Worm (Caenorhabditis elegans) whole organism, young adult: ENCODE results near the gene Y75B8A.31.
A peak's percentile ranks its signal among the peaks of the same experiment; 100 is the strongest.

Experiments used
- B0019.2 ChIP-seq: fragments of 200-800 bp; sonication (Bioruptor generic); conservative IDR thresholded peaks from 2 replicates; pipeline ENCODE4 v1.3.6; 2022; ENCODE audit warnings: missing genetic modification reagents, missing genetic modification characterization, missing compliant biosample characterization
- B0035.1 ChIP-seq: sonication (generic microtip); optimal IDR thresholded peaks from 2 replicates; lab custom pipeline; 2016; ENCODE audit warnings: missing genetic modification characterization, mild to moderate bottlenecking, missing compliant biosample characterization, missing genotype, missing genetic modification reagents
- B0336.3 ChIP-seq: fragments of 200-800 bp; sonication (Bioruptor generic); IDR thresholded peaks from 2 replicates; pipeline ENCODE4 v1.3.6; 2022; ENCODE audit warnings: missing genetic modification characterization, missing compliant biosample characterization
- C06A6.2 ChIP-seq: fragments of 200-800 bp; sonication (Bioruptor generic); conservative IDR thresholded peaks from 2 replicates; pipeline ENCODE4 v1.3.6; 2022; ENCODE audit warnings: missing genetic modification characterization, missing compliant biosample characterization
- C17E4.6 ChIP-seq: fragments of 200-800 bp; sonication (Bioruptor generic); IDR thresholded peaks from 2 replicates; pipeline ENCODE4 v1.3.6; 2022; ENCODE audit warnings: missing genetic modification reagents, missing genetic modification characterization, missing compliant biosample characterization
- D2030.7 ChIP-seq: fragments of 200-800 bp; sonication (Bioruptor generic); IDR thresholded peaks from 2 replicates; pipeline ENCODE4 v1.3.6; 2022; ENCODE audit warnings: missing genetic modification reagents, missing genetic modification characterization, missing compliant biosample characterization
- F10E7.11 ChIP-seq: sonication (generic microtip); optimal IDR thresholded peaks from 2 replicates; lab custom pipeline; 2017; ENCODE audit warnings: mild to moderate bottlenecking, missing genetic modification characterization, moderate library complexity, missing compliant biosample characterization
- F22D6.2 ChIP-seq: sonication (generic microtip); optimal IDR thresholded peaks from 2 replicates; lab custom pipeline; 2016; ENCODE audit warnings: mild to moderate bottlenecking, missing genetic modification characterization, missing compliant biosample characterization
- F23B12.7 ChIP-seq: sonication (generic microtip); optimal IDR thresholded peaks from 2 replicates; lab custom pipeline; 2017; ENCODE audit warnings: missing genetic modification characterization, mild to moderate bottlenecking, missing compliant biosample characterization, antibody characterized with exemption, moderate library complexity; ENCODE audit not compliant: insufficient read depth
- K11D2.4 ChIP-seq: fragments of 200-800 bp; sonication (Bioruptor generic); IDR thresholded peaks from 2 replicates; pipeline ENCODE4 v1.3.6; 2022; ENCODE audit warnings: missing genetic modification reagents, missing genetic modification characterization, missing compliant biosample characterization
- K12H6.12 ChIP-seq: fragments of 200-800 bp; sonication (Bioruptor generic); optimal IDR thresholded peaks from 2 replicates; lab custom pipeline; 2018; ENCODE audit warnings: mild to moderate bottlenecking, missing genetic modification characterization, missing compliant biosample characterization
- Y53F4B.3 ChIP-seq: fragments of 200-800 bp; sonication (Bioruptor generic); IDR thresholded peaks from 2 replicates; pipeline ENCODE4 v1.3.6; 2022; ENCODE audit warnings: missing genetic modification reagents, missing genetic modification characterization, missing compliant biosample characterization
- Y56A3A.18 ChIP-seq: fragments of 200-800 bp; sonication (Bioruptor generic); IDR thresholded peaks from 2 replicates; pipeline ENCODE4 v1.3.6; 2022; ENCODE audit warnings: missing genetic modification reagents, missing genetic modification characterization, missing compliant biosample characterization
- aptf-2 ChIP-seq: fragments of 200-800 bp; sonication (Bioruptor generic); conservative IDR thresholded peaks from 2 replicates; pipeline ENCODE4 v1.3.6; 2022; ENCODE audit warnings: missing genetic modification reagents, missing genetic modification characterization, missing compliant biosample characterization
- aptf-3 ChIP-seq: fragments of 200-800 bp; sonication (Bioruptor generic); IDR thresholded peaks from 2 replicates; pipeline ENCODE4 v1.3.6; 2022; ENCODE audit warnings: missing genetic modification characterization, missing compliant biosample characterization
- atf-7 ChIP-seq: sonication (generic microtip); optimal IDR thresholded peaks from 2 replicates; lab custom pipeline; 2017; ENCODE audit warnings: mild to moderate bottlenecking, missing genetic modification characterization, missing compliant biosample characterization
- athp-1 ChIP-seq: sonication (generic microtip); optimal IDR thresholded peaks from 2 replicates; lab custom pipeline; 2017; ENCODE audit warnings: mild to moderate bottlenecking, missing genetic modification characterization, missing compliant biosample characterization
- attf-3 ChIP-seq: fragments of 200-800 bp; sonication (Bioruptor generic); conservative IDR thresholded peaks from 2 replicates; pipeline ENCODE4 v1.3.6; 2022; ENCODE audit warnings: missing genetic modification reagents, missing genetic modification characterization, missing compliant biosample characterization
- ceh-27 ChIP-seq: fragments of 200-800 bp; sonication (Bioruptor generic); optimal IDR thresholded peaks from 2 replicates; lab custom pipeline; 2018; ENCODE audit warnings: mild to moderate bottlenecking, missing genetic modification characterization, moderate library complexity, missing compliant biosample characterization
- ceh-40 ChIP-seq: fragments of 200-800 bp; sonication (Bioruptor generic); IDR thresholded peaks from 2 replicates; pipeline ENCODE4 v1.3.6; 2022; ENCODE audit warnings: missing genetic modification characterization, missing compliant biosample characterization
- ceh-58 ChIP-seq: fragments of 200-800 bp; sonication (Bioruptor generic); IDR thresholded peaks from 2 replicates; pipeline ENCODE4 v1.3.6; 2022; ENCODE audit warnings: missing genetic modification characterization, missing compliant biosample characterization
- ceh-91 ChIP-seq: fragments of 200-800 bp; sonication (Bioruptor generic); IDR thresholded peaks from 2 replicates; pipeline ENCODE4 v1.3.6; 2022; ENCODE audit warnings: missing genetic modification reagents, missing genetic modification characterization, missing compliant biosample characterization
- die-1 ChIP-seq: sonication (generic microtip); optimal IDR thresholded peaks from 2 replicates; lab custom pipeline; 2016; ENCODE audit warnings: missing genotype, mild to moderate bottlenecking, missing genetic modification characterization, missing compliant biosample characterization
- dox-1 ChIP-seq: fragments of 200-800 bp; sonication (Bioruptor generic); IDR thresholded peaks from 2 replicates; pipeline ENCODE4 v1.3.6; 2022; ENCODE audit warnings: missing genetic modification reagents, missing genetic modification characterization, missing compliant biosample characterization
- ekl-4 ChIP-seq: fragments of 200-800 bp; sonication (Bioruptor generic); IDR thresholded peaks from 2 replicates; pipeline ENCODE4 v1.3.6; 2022; ENCODE audit warnings: missing genetic modification reagents, missing genetic modification characterization, missing compliant biosample characterization
- ets-4 ChIP-seq: fragments of 200-800 bp; sonication (Bioruptor generic); optimal IDR thresholded peaks from 2 replicates; lab custom pipeline; 2018; ENCODE audit warnings: mild to moderate bottlenecking, missing genetic modification characterization, missing compliant biosample characterization
- fkh-3 ChIP-seq: sonication (generic microtip); optimal IDR thresholded peaks from 2 replicates; lab custom pipeline; 2016; ENCODE audit warnings: mild to moderate bottlenecking, missing genetic modification characterization, missing compliant biosample characterization
- gei-17 ChIP-seq: fragments of 200-800 bp; sonication (Bioruptor generic); optimal IDR thresholded peaks from 2 replicates; lab custom pipeline; 2018; ENCODE audit warnings: mild to moderate bottlenecking, missing genetic modification characterization, missing compliant biosample characterization
- let-607 ChIP-seq, 2 experiments: fragments of 200-800 bp in 1 of 2; sonication (Bioruptor generic) in 1 of 2; sonication (generic microtip) in 1 of 2; optimal IDR thresholded peaks; 2 replicates each; lab custom pipeline; 2016 to 2018; ENCODE audit warnings: mild to moderate bottlenecking in 2 of 2, missing compliant biosample characterization in 2 of 2, missing genetic modification characterization in 2 of 2, moderate library complexity in 2 of 2, missing genotype in 1 of 2
- lin-40 ChIP-seq: sonication (generic microtip); optimal IDR thresholded peaks from 2 replicates; lab custom pipeline; 2016; ENCODE audit warnings: missing genetic modification characterization, mild to moderate bottlenecking, missing compliant biosample characterization, missing genotype, missing genetic modification reagents
- lin-54 ChIP-seq: fragments of 200-800 bp; sonication (Bioruptor generic); optimal IDR thresholded peaks from 2 replicates; lab custom pipeline; 2018; ENCODE audit warnings: mild to moderate bottlenecking, missing genetic modification characterization, missing compliant biosample characterization
- lsy-27 ChIP-seq: sonication (generic microtip); optimal IDR thresholded peaks from 2 replicates; lab custom pipeline; 2017; ENCODE audit warnings: missing genetic modification characterization, mild to moderate bottlenecking, missing compliant biosample characterization, antibody characterized with exemption, missing genotype, borderline replicate concordance; ENCODE audit not compliant: insufficient read depth
- madf-6 ChIP-seq: fragments of 200-800 bp; sonication (Bioruptor generic); IDR thresholded peaks from 2 replicates; pipeline ENCODE4 v1.3.6; 2022; ENCODE audit warnings: missing genetic modification reagents, missing genetic modification characterization, missing compliant biosample characterization
- mel-28 ChIP-seq: sonication (generic microtip); optimal IDR thresholded peaks from 2 replicates; lab custom pipeline; 2016; ENCODE audit warnings: borderline replicate concordance, mild to moderate bottlenecking, missing genetic modification characterization, missing compliant biosample characterization
- mxl-1 ChIP-seq: sonication (generic microtip); optimal IDR thresholded peaks from 2 replicates; lab custom pipeline; 2016; ENCODE audit warnings: missing genetic modification characterization, missing compliant biosample characterization
- nfya-2 ChIP-seq: fragments of 200-800 bp; sonication (Bioruptor generic); IDR thresholded peaks from 2 replicates; pipeline ENCODE4 v1.3.6; 2022; ENCODE audit warnings: missing genetic modification reagents, missing genetic modification characterization, missing compliant biosample characterization
- nfyb-1 ChIP-seq: fragments of 200-800 bp; sonication (Bioruptor generic); IDR thresholded peaks from 2 replicates; pipeline ENCODE4 v1.3.6; 2022; ENCODE audit warnings: missing genetic modification reagents, missing genetic modification characterization, missing compliant biosample characterization
- pha-4 ChIP-seq: fragments of 150-350 bp; sonication (generic microtip); optimal IDR thresholded peaks from 2 replicates; lab custom pipeline; 2014; ENCODE audit warnings: missing biosample characterization, missing genetic modification reagents, missing genetic modification characterization
- repo-1 ChIP-seq: sonication (generic microtip); optimal IDR thresholded peaks from 2 replicates; lab custom pipeline; 2017; ENCODE audit warnings: mild to moderate bottlenecking, missing genetic modification characterization, missing compliant biosample characterization
- somi-1 ChIP-seq: fragments of 200-800 bp; sonication (Bioruptor generic); optimal IDR thresholded peaks from 2 replicates; lab custom pipeline; 2018; ENCODE audit warnings: mild to moderate bottlenecking, missing genetic modification characterization, missing compliant biosample characterization
- tbx-9 ChIP-seq: sonication (generic microtip); optimal IDR thresholded peaks from 2 replicates; lab custom pipeline; 2016; ENCODE audit warnings: borderline replicate concordance, missing genetic modification characterization, inconsistent platforms, missing compliant biosample characterization
- tlf-1 ChIP-seq: fragments of 200-800 bp; sonication (Bioruptor generic); optimal IDR thresholded peaks from 2 replicates; lab custom pipeline; 2018; ENCODE audit warnings: mild to moderate bottlenecking, missing genetic modification characterization, missing compliant biosample characterization
- ztf-25 ChIP-seq: fragments of 200-800 bp; sonication (Bioruptor generic); IDR thresholded peaks from 2 replicates; pipeline ENCODE4 v1.3.6; 2022; ENCODE audit warnings: missing genetic modification reagents, missing genetic modification characterization, missing compliant biosample characterization
- ztf-26 ChIP-seq: sonication (generic microtip); optimal IDR thresholded peaks from 2 replicates; lab custom pipeline; 2017; ENCODE audit warnings: missing genetic modification characterization, missing compliant biosample characterization
- ztf-28 ChIP-seq: fragments of 200-800 bp; sonication (Bioruptor generic); IDR thresholded peaks from 2 replicates; pipeline ENCODE4 v1.3.6; 2022; ENCODE audit warnings: missing genetic modification reagents, missing genetic modification characterization, missing compliant biosample characterization
- ztf-3 ChIP-seq: fragments of 200-800 bp; sonication (Bioruptor generic); optimal IDR thresholded peaks from 2 replicates; lab custom pipeline; 2018; ENCODE audit warnings: mild to moderate bottlenecking, missing genetic modification characterization, missing compliant biosample characterization

The Y75B8A.31 gene

ce11 chrIII:12398468-12398867 lies 47.0 kb downstream of the Y75B8A.31 start:
- TF ChIP-seq mel-28 (tag; lab: Kevin White, UChicago): no peak
- TF ChIP-seq ztf-3 (GFP tag; lab: Kevin White, UChicago): no peak
- TF ChIP-seq dox-1 (GFP tag; lab: Robert Waterston, UW): no peak
- 0 out of 2 replicates have a peak, but pooled peaks have one; percentile 46 for TF ChIP-seq ztf-28 (GFP tag; lab: Robert Waterston, UW)
- TF ChIP-seq nfyb-1: 0 out of 2 replicates have a peak, but pooled peaks have one; percentile 34
- TF ChIP-seq lin-54 (GFP tag; lab: Kevin White, UChicago): no peak
- TF ChIP-seq attf-3 (GFP tag; lab: Robert Waterston, UW): no peak
- TF ChIP-seq ceh-91 (GFP tag; lab: Robert Waterston, UW): no peak
- no peak for TF ChIP-seq aptf-2
- 0 out of 2 replicates have a peak, but pooled peaks have one; percentile 14 for TF ChIP-seq B0336.3 (GFP tag; lab: Robert Waterston, UW)
- no peak for TF ChIP-seq ceh-40 (GFP tag; lab: Robert Waterston, UW)
- 0 out of 2 replicates have a peak, but pooled peaks have one; percentile 9 for TF ChIP-seq madf-6 (GFP tag; lab: Robert Waterston, UW)
- TF ChIP-seq K12H6.12 (tag; lab: Kevin White, UChicago): no peak
- TF ChIP-seq F10E7.11: no peak
- TF ChIP-seq C06A6.2 (GFP tag; lab: Robert Waterston, UW): no peak

ce11 chrIII:12399709-12400108 lies 48.3 kb downstream of the Y75B8A.31 start:
- no peak for TF ChIP-seq ceh-58
- no peak for TF ChIP-seq mxl-1 (tag; lab: Kevin White, UChicago)
- no peak for TF ChIP-seq K12H6.12 (tag; lab: Kevin White, UChicago)
- no peak for TF ChIP-seq let-607 (tag; optimal IDR thresholded peaks at IDR 0.05; lab: Kevin White, UChicago)
- no peak for TF ChIP-seq B0019.2 (GFP tag; lab: Robert Waterston, UW)
- TF ChIP-seq ekl-4 (GFP tag; lab: Robert Waterston, UW): no peak
- TF ChIP-seq somi-1 (GFP tag; lab: Kevin White, UChicago): peak; percentile 15
- no peak for TF ChIP-seq Y53F4B.3 (GFP tag; lab: Robert Waterston, UW)
- TF ChIP-seq repo-1 (tag; lab: Kevin White, UChicago): peak; percentile 11
- no peak for TF ChIP-seq ztf-28 (GFP tag; lab: Robert Waterston, UW)
- TF ChIP-seq aptf-3 (GFP tag; lab: Robert Waterston, UW): 0 out of 2 replicates have a peak, but pooled peaks have one; percentile 57
- no peak for TF ChIP-seq tlf-1 (GFP tag; lab: Kevin White, UChicago)
- TF ChIP-seq ztf-25 (GFP tag; lab: Robert Waterston, UW): no peak
- TF ChIP-seq D2030.7 (GFP tag; lab: Robert Waterston, UW): no peak
- no peak for TF ChIP-seq pha-4 (tag; lab: Kevin White, UChicago)
- TF ChIP-seq lsy-27 (tag; lab: Kevin White, UChicago): no peak
- no peak for TF ChIP-seq F23B12.7 (tag; lab: Kevin White, UChicago)
- TF ChIP-seq athp-1 (tag; lab: Kevin White, UChicago): no peak
- TF ChIP-seq nfyb-1: peak; percentile 44; the same call in 1 of the 2 replicates
- TF ChIP-seq gei-17 (GFP tag; lab: Kevin White, UChicago): no peak
- no peak for TF ChIP-seq nfya-2 (GFP tag; lab: Robert Waterston, UW)
- no peak for TF ChIP-seq tbx-9
- TF ChIP-seq ets-4 (GFP tag; lab: Kevin White, UChicago): no peak
- TF ChIP-seq B0035.1 (tag; lab: Kevin White, UChicago): no peak
- peak; percentile 10 for TF ChIP-seq ztf-26 (tag; lab: Kevin White, UChicago)
- TF ChIP-seq ceh-27 (GFP tag; lab: Kevin White, UChicago): no peak
- 0 out of 2 replicates have a peak, but pooled peaks have one; percentile 25 for TF ChIP-seq C17E4.6 (GFP tag; lab: Robert Waterston, UW)
- TF ChIP-seq fkh-3 (tag; lab: Kevin White, UChicago): no peak
- TF ChIP-seq K11D2.4 (GFP tag; lab: Robert Waterston, UW): no peak
- peak; percentile 70 for TF ChIP-seq die-1 (tag; lab: Kevin White, UChicago)
- 0 out of 2 replicates have a peak, but pooled peaks have one; percentile 9 for TF ChIP-seq attf-3 (GFP tag; lab: Robert Waterston, UW)
- 0 out of 2 replicates have a peak, but pooled peaks have one; percentile 29 for TF ChIP-seq Y56A3A.18 (GFP tag; lab: Robert Waterston, UW)
- no peak for TF ChIP-seq F22D6.2 (tag; lab: Kevin White, UChicago)
- no peak for TF ChIP-seq ceh-40 (GFP tag; lab: Robert Waterston, UW)
- TF ChIP-seq lin-40: no peak
- no peak for TF ChIP-seq atf-7 (tag; lab: Kevin White, UChicago)
